Worm (Caenorhabditis elegans): ENCODE measurements around the gene C17C3.24.

Gene C17C3.24

DNA sequence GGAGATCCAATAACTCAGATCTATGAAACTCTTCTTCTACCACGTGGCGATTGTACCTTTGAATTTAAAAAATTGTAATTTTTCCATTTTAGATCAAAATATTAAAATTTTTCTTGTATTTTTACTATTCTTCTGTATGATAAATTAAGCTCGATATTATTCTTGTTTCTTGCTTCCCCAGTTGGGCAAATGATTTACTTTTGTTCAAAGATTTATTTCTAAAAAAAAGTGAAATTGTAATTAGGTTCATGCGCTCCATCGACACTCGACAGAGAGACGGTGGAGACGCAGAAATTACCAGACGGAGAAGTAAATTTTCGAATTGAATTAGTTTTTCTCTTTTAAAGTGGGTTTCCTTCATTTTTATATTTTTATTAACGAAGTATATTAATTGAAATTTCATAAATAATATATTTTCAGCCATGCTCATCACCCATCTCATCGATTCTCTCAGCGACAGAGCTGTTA, 35.7 kb downstream of the C17C3.24 start, which contains the start of gene npp-24:
npp-24 (plus strand) TSS at position 51 of the 468 bp plus-strand sequence.
- TF ChIP-seq nhr-10 (tag; optimal IDR thresholded peaks at IDR 0.05) (no peak), ZK546.5 (tag; optimal IDR thresholded peaks at IDR 0.05) (no peak), unc-55 (GFP tag; optimal IDR thresholded peaks at IDR 0.05) (peak; percentile 13), Y55F3AM.14 (GFP tag; optimal IDR thresholded peaks at IDR 0.05) (no peak), lsy-2 (tag; optimal IDR thresholded peaks at IDR 0.05) (peak in 1 of 2 experiments; percentile 38), C34F6.9 (tag; optimal IDR thresholded peaks at IDR 0.05) (peak; percentile 10), blmp-1 (tag; optimal IDR thresholded peaks at IDR 0.05; ENCODE audit: insufficient read depth) (peak; percentile 49), snpc-4 (tag; optimal IDR thresholded peaks at IDR 0.05) (no peak)

DNA sequence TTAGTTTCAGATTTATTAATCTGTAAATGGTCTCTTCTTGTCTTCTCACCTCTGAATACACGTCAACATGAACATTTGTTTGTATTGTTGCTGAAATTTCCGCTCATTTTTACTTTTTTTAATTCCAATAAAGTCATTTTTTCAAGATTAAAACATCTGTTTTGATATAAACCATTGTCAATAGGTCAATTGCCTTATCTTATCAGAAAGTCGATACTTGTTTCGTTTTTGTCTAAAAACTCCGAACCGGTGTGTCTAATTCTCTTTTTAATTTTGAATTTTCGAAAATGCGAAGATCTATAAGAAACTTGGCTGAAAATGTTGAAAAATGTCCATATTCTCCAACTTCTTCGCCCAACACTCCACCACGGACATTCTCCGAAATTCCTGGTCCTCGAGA, 37.8 kb downstream of the C17C3.24 start, which contains the start of gene cyp-44A1:
cyp-44A1 (plus strand) TSS at position 285 of the 400 bp plus-strand sequence.
- TF ChIP-seq nhr-129 (tag; optimal IDR thresholded peaks at IDR 0.05) (no peak), mbf-1 (tag; optimal IDR thresholded peaks at IDR 0.05) (no peak), mab-5 (tag; optimal IDR thresholded peaks at IDR 0.05) (no peak), fos-1 (tag; optimal IDR thresholded peaks at IDR 0.05) (peak; percentile 2)

DNA sequence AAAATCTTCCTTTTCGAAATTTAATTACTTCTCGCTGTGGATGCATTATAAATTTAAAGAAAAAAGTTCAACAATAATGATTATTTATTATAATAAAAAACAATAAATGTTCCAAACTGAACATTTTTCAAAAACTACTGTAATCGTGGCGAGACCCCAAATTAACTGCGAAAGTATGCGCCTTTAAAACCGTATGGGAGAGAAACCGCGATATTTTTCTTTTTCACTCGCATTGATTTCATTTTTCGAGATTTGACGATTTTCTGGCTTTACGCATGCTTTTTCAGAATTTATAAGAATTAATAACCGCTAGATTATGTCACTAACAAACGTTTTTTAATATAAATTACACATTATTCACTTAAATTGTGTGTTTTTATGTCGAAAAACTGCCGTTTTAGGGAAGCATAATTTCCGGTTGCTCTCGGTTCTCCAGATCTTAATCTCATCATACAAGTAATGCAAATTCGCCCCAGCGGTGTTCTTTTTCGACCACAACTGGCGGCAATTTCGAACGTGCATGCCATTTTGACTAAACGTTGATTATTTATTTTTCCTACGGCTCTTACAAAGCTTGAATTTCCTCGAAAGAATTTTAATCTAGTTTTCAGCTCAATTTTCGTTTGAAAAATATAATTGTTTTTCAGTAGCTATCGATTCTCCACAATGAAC, 40.5 kb downstream of the C17C3.24 start, which contains the start of gene F12A10.8:
F12A10.8 (minus strand) TSS at position 79 of the 672 bp plus-strand sequence.
- TF ChIP-seq C34F6.9 (tag; optimal IDR thresholded peaks at IDR 0.05) (peak; percentile 33), lin-13 (GFP tag; optimal IDR thresholded peaks at IDR 0.05) (no peak), lsy-2 (tag; optimal IDR thresholded peaks at IDR 0.05) (peak in 1 of 2 experiments; percentile 49), gmeb-1 (tag; optimal IDR thresholded peaks at IDR 0.05) (peak; percentile 70), nhr-129 (tag; optimal IDR thresholded peaks at IDR 0.05) (peak; percentile 35), nhr-77 (tag; optimal IDR thresholded peaks at IDR 0.05) (no peak), F13H6.1 (tag; optimal IDR thresholded peaks at IDR 0.05) (no peak)

DNA sequence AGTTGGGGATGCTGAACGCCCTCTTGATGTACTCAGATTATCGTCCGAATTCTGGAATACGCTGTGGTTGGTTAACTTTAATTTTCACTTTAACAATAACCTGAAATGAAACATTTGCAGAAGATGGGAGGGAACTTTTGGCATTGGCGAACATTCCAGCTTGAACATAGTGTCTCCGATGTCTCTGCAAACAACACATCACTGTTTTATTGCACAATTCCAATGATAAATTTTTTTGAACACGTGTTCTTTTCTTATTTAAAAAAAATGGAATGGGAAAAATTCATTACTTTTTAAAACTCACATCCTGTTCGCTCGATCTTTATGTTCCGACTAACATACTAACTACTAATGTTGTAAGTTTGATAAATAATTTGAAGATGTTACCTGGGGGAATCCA, 41.1 kb downstream of the C17C3.24 start, which contains the start of gene fzy-1:
fzy-1 (plus strand) TSS at position 301 of the 400 bp plus-strand sequence.
- TF ChIP-seq nhr-129 (tag; optimal IDR thresholded peaks at IDR 0.05) (no peak), R02D3.7 (tag; optimal IDR thresholded peaks at IDR 0.05) (no peak), nhr-237 (tag; optimal IDR thresholded peaks at IDR 0.05) (no peak), unc-39 (tag; optimal IDR thresholded peaks at IDR 0.05) (no peak), C34F6.9 (tag; optimal IDR thresholded peaks at IDR 0.05) (no peak), nhr-23 (tag; optimal IDR thresholded peaks at IDR 0.05) (no peak), nhr-11 (tag; optimal IDR thresholded peaks at IDR 0.05) (no peak), ceh-82 (tag; optimal IDR thresholded peaks at IDR 0.05) (no peak), nhr-25 (tag; optimal IDR thresholded peaks at IDR 0.05) (no peak), sma-9 (GFP tag; optimal IDR thresholded peaks at IDR 0.05) (no peak), sma-9 (tag; optimal IDR thresholded peaks at IDR 0.05) (no peak), peb-1 (tag; optimal IDR thresholded peaks at IDR 0.05) (no peak), unc-55 (GFP tag; optimal IDR thresholded peaks at IDR 0.05) (no peak), lin-13 (GFP tag; optimal IDR thresholded peaks at IDR 0.05) (no peak), snpc-4 (tag; optimal IDR thresholded peaks at IDR 0.05) (no peak), elt-3 (tag; optimal IDR thresholded peaks at IDR 0.05) (no peak)

DNA sequence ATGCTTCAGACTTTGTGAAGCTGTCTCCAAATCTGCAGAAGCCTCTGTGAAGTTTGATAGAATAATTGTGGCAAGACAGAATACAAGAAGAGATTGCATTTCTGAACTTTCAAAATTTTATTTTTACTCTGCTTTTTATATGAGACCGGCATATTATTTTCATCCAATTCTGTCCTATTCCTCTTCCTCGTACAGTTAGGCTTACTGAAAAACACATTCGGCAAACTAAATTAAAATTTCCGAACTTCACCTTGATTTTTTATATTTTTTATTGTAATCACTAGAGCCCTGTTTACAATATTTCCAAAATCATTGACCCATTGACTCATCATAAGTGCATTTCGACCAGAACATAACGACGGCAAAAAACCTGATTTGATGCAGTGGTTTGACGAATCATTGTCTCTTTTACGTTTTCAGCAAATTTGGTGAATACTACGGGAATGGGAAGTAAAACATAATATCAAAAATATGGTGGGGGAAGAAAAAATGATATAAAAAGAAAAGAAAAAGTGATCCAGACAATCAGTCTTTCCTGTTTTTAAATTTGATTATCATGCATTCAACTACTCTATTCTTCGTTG, 43.3 kb downstream of the C17C3.24 start, which contains the start of the genes suex-1 and F12A10.9:
suex-1 (minus strand) TSS at position 101 of the 584 bp plus-strand sequence.
F12A10.9 (plus strand) TSS at position 534 of the 584 bp plus-strand sequence.
- TF ChIP-seq mbf-1 (tag; optimal IDR thresholded peaks at IDR 0.05) (no peak), fos-1 (tag; optimal IDR thresholded peaks at IDR 0.05) (no peak), lin-11 (tag; optimal IDR thresholded peaks at IDR 0.05) (no peak)

DNA sequence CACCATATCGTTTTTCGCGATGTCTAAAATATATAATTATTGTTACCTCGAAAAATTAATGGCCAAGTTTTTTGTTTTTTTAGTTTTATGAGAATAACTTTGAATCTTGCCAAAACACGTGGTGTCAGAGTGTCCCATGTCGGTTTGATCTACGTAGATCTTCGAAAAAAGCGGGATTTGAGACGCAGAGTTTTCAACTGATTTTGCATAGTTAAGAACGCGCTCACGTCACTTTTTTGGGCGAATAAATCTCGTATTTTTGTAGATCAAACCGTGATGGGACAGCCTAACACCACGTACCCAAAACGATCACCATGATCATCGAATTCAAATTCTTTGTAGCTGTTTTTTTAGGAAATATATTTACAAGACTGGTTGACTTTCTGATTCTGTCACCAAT, 44.0 kb downstream of the C17C3.24 start:
- TF ChIP-seq nhr-12 (tag; optimal IDR thresholded peaks at IDR 0.05) (no peak), ZK546.5 (tag; optimal IDR thresholded peaks at IDR 0.05) (no peak), blmp-1 (tag; optimal IDR thresholded peaks at IDR 0.05; ENCODE audit: insufficient read depth) (no peak), sma-9 (GFP tag; optimal IDR thresholded peaks at IDR 0.05) (no peak), sma-9 (tag; optimal IDR thresholded peaks at IDR 0.05) (no peak)

Data from whole organism, L2 larva.